Worm (Caenorhabditis elegans) whole organism, late embryonic: ENCODE data around the gene T23B12.5.

ENCODE experiments used
- C08G9.2 ChIP-seq: sonication (generic microtip); optimal IDR thresholded peaks from 2 replicates; lab custom pipeline; 2016; ENCODE audit warnings: mild to moderate bottlenecking, missing genetic modification characterization, moderate library complexity, missing compliant biosample characterization
- K02D7.2 ChIP-seq: sonication (generic microtip); optimal IDR thresholded peaks from 2 replicates; lab custom pipeline; 2017; ENCODE audit warnings: mild to moderate bottlenecking, missing genetic modification characterization, missing compliant biosample characterization
- K09A11.1 ChIP-seq: sonication (generic microtip); optimal IDR thresholded peaks from 2 replicates; lab custom pipeline; 2017; ENCODE audit warnings: antibody characterized with exemption, mild to moderate bottlenecking, missing genetic modification characterization, missing compliant biosample characterization; ENCODE audit not compliant: insufficient read depth
- Y22D7AL.16 ChIP-seq: sonication (generic microtip); optimal IDR thresholded peaks from 2 replicates; lab custom pipeline; 2016; ENCODE audit warnings: missing genetic modification characterization, missing compliant biosample characterization
- ceh-14 ChIP-seq: sonication (generic microtip); optimal IDR thresholded peaks from 2 replicates; lab custom pipeline; 2016; ENCODE audit warnings: missing genotype, missing genetic modification characterization, missing compliant biosample characterization
- ceh-18 ChIP-seq: sonication (generic microtip); optimal IDR thresholded peaks from 2 replicates; lab custom pipeline; 2016; ENCODE audit warnings: missing genetic modification characterization, missing compliant biosample characterization
- ceh-19 ChIP-seq: fragments of 200-800 bp; sonication (Bioruptor generic); optimal IDR thresholded peaks from 2 replicates; lab custom pipeline; 2018; ENCODE audit warnings: mild to moderate bottlenecking, missing genetic modification characterization, missing compliant biosample characterization
- ceh-2 ChIP-seq: sonication (generic microtip); optimal IDR thresholded peaks from 2 replicates; lab custom pipeline; 2016; ENCODE audit warnings: missing genotype, missing genetic modification characterization, missing compliant biosample characterization
- ceh-24 ChIP-seq: sonication (generic microtip); optimal IDR thresholded peaks from 2 replicates; lab custom pipeline; 2016; ENCODE audit warnings: mild to moderate bottlenecking, missing genetic modification characterization, missing compliant biosample characterization
- ceh-45 ChIP-seq: fragments of 200-800 bp; sonication (Bioruptor generic); IDR thresholded peaks from 2 replicates; pipeline ENCODE4 v1.3.6; 2022; ENCODE audit warnings: missing genetic modification reagents, missing genetic modification characterization, missing compliant biosample characterization
- ceh-48 ChIP-seq: sonication (generic microtip); optimal IDR thresholded peaks from 2 replicates; lab custom pipeline; 2016; ENCODE audit warnings: missing genetic modification characterization, inconsistent platforms, missing compliant biosample characterization
- ceh-9 ChIP-seq: sonication (generic microtip); optimal IDR thresholded peaks from 2 replicates; lab custom pipeline; 2016; ENCODE audit warnings: mild to moderate bottlenecking, missing genetic modification characterization, inconsistent platforms, missing compliant biosample characterization
- dmd-4 ChIP-seq: sonication (generic microtip); optimal IDR thresholded peaks from 2 replicates; lab custom pipeline; 2016; ENCODE audit warnings: borderline replicate concordance, missing genetic modification characterization, missing compliant biosample characterization
- dve-1 ChIP-seq: sonication (generic microtip); optimal IDR thresholded peaks from 2 replicates; lab custom pipeline; 2017; ENCODE audit warnings: antibody characterized with exemption, mild to moderate bottlenecking, missing genetic modification characterization, missing compliant biosample characterization
- elt-2 ChIP-seq: sonication (generic microtip); optimal IDR thresholded peaks from 2 replicates; lab custom pipeline; 2016; ENCODE audit warnings: missing genetic modification reagents, missing genetic modification characterization, missing compliant biosample characterization
- elt-4 ChIP-seq: sonication (generic microtip); optimal IDR thresholded peaks from 2 replicates; lab custom pipeline; 2016; ENCODE audit warnings: missing genetic modification characterization, missing compliant biosample characterization
- fax-1 ChIP-seq: sonication (generic microtip); optimal IDR thresholded peaks from 2 replicates; lab custom pipeline; 2016; ENCODE audit warnings: missing genotype, missing genetic modification characterization, missing compliant biosample characterization
- fkh-10 ChIP-seq: fragments of 150-350 bp; optimal IDR thresholded peaks from 2 replicates; lab custom pipeline; 2014; ENCODE audit warnings: missing biosample characterization, missing genetic modification reagents, missing genetic modification characterization
- fkh-6 ChIP-seq: sonication (generic microtip); optimal IDR thresholded peaks from 2 replicates; lab custom pipeline; 2016; ENCODE audit warnings: missing genetic modification characterization, missing compliant biosample characterization
- gmeb-2 ChIP-seq: sonication (generic microtip); optimal IDR thresholded peaks from 2 replicates; lab custom pipeline; 2016; ENCODE audit warnings: missing genetic modification characterization, inconsistent platforms, missing compliant biosample characterization
- hlh-15 ChIP-seq: sonication (generic microtip); optimal IDR thresholded peaks from 2 replicates; lab custom pipeline; 2016; ENCODE audit warnings: missing genetic modification characterization, missing compliant biosample characterization
- hlh-30 ChIP-seq: sonication (generic microtip); optimal IDR thresholded peaks from 2 replicates; lab custom pipeline; 2017; ENCODE audit warnings: antibody characterized with exemption, missing genetic modification characterization, missing compliant biosample characterization; ENCODE audit not compliant: insufficient read depth
- hlh-6 ChIP-seq: sonication (generic microtip); optimal IDR thresholded peaks from 2 replicates; lab custom pipeline; 2016; ENCODE audit warnings: missing genotype, missing genetic modification characterization, missing compliant biosample characterization
- hlh-8 ChIP-seq: sonication (generic microtip); optimal IDR thresholded peaks from 2 replicates; lab custom pipeline; 2016; ENCODE audit warnings: missing genotype, missing genetic modification characterization, missing compliant biosample characterization
- lin-11 ChIP-seq: fragments of 200-800 bp; sonication (Bioruptor generic); optimal IDR thresholded peaks from 2 replicates; lab custom pipeline; 2018; ENCODE audit warnings: mild to moderate bottlenecking, missing genetic modification characterization, missing compliant biosample characterization
- madf-2 ChIP-seq: sonication (generic microtip); optimal IDR thresholded peaks from 2 replicates; lab custom pipeline; 2017; ENCODE audit warnings: missing genetic modification characterization, missing compliant biosample characterization
- mec-3 ChIP-seq: sonication (generic microtip); optimal IDR thresholded peaks from 2 replicates; lab custom pipeline; 2016; ENCODE audit warnings: borderline replicate concordance, missing genetic modification characterization, missing compliant biosample characterization
- nhr-232 ChIP-seq: sonication (generic microtip); optimal IDR thresholded peaks from 2 replicates; lab custom pipeline; 2016; ENCODE audit warnings: missing genetic modification characterization, missing compliant biosample characterization
- pat-9 ChIP-seq: fragments of 200-800 bp; sonication (Bioruptor generic); optimal IDR thresholded peaks from 2 replicates; lab custom pipeline; 2018; ENCODE audit warnings: mild to moderate bottlenecking, missing genetic modification characterization, moderate library complexity, missing compliant biosample characterization
- pqm-1 ChIP-seq: sonication (generic microtip); optimal IDR thresholded peaks from 2 replicates; lab custom pipeline; 2016; ENCODE audit warnings: missing genetic modification characterization, missing compliant biosample characterization
- ref-2 ChIP-seq: sonication (generic microtip); optimal IDR thresholded peaks from 2 replicates; lab custom pipeline; 2016; ENCODE audit warnings: missing genetic modification characterization, missing compliant biosample characterization
- sdc-2 ChIP-seq: sonication (generic microtip); optimal IDR thresholded peaks from 2 replicates; lab custom pipeline; 2016; ENCODE audit warnings: missing genotype, missing genetic modification characterization, missing compliant biosample characterization
- sox-4 ChIP-seq: sonication (generic microtip); optimal IDR thresholded peaks from 2 replicates; lab custom pipeline; 2017; ENCODE audit warnings: mild to moderate bottlenecking, missing genetic modification characterization, inconsistent platforms, missing compliant biosample characterization
- syd-9 ChIP-seq: sonication (generic microtip); optimal IDR thresholded peaks from 2 replicates; lab custom pipeline; 2016; ENCODE audit warnings: mild to moderate bottlenecking, missing genetic modification characterization, moderate library complexity, missing compliant biosample characterization
- tbx-7 ChIP-seq: sonication (generic microtip); optimal IDR thresholded peaks from 2 replicates; lab custom pipeline; 2016; ENCODE audit warnings: missing genotype, missing genetic modification characterization, missing compliant biosample characterization
- ttx-3 ChIP-seq: sonication (generic microtip); optimal IDR thresholded peaks from 2 replicates; lab custom pipeline; 2016; ENCODE audit warnings: missing genetic modification reagents, missing genetic modification characterization, missing compliant biosample characterization
- unc-3 ChIP-seq, 2 experiments: fragments of 200-800 bp in 1 of 2; sonication (Bioruptor generic) in 1 of 2; sonication (generic microtip) in 1 of 2; conservative IDR thresholded peaks in 1 of 2; optimal IDR thresholded peaks in 1 of 2; 2 replicates each; pipeline versions ENCODE4 v1.3.6 to Lab custom; 2016 to 2022; ENCODE audit warnings: missing compliant biosample characterization in 2 of 2, missing genetic modification characterization in 2 of 2, missing genetic modification reagents in 1 of 2
- unc-42 ChIP-seq: sonication (generic microtip); optimal IDR thresholded peaks from 2 replicates; lab custom pipeline; 2016; ENCODE audit warnings: missing genotype, missing genetic modification characterization, missing compliant biosample characterization
- unc-55 ChIP-seq: sonication (generic microtip); optimal IDR thresholded peaks from 2 replicates; lab custom pipeline; 2017; ENCODE audit warnings: missing biosample characterization, missing genetic modification reagents, missing genetic modification characterization
- unc-86 ChIP-seq: sonication (generic microtip); optimal IDR thresholded peaks from 2 replicates; lab custom pipeline; 2016; ENCODE audit warnings: missing genetic modification characterization, missing compliant biosample characterization
- zip-5 ChIP-seq: sonication (generic microtip); optimal IDR thresholded peaks from 2 replicates; lab custom pipeline; 2016; ENCODE audit warnings: missing genetic modification characterization, missing compliant biosample characterization
- ztf-16 ChIP-seq: sonication (generic microtip); optimal IDR thresholded peaks from 2 replicates; lab custom pipeline; 2017; ENCODE audit warnings: missing genetic modification characterization, missing compliant biosample characterization

T23B12.5 gene

ce11 chrV:8447928-8448327 is at the start of gene T23B12.5:
Gene T23B12.5, minus strand, starts transcription at chrV:8448028.
- TF ChIP-seq ztf-16 (no peak), unc-55 (no peak), zip-5 (no peak), unc-3 (GFP tag; conservative IDR thresholded peaks at IDR 0.05; lab: Robert Waterston, UW) (no peak), unc-3 (tag; optimal IDR thresholded peaks at IDR 0.05; lab: Kevin White, UChicago) (no peak)

- TF ChIP-seq K02D7.2 (tag; lab: Kevin White, UChicago) (no peak), fax-1 (no peak), dve-1 (tag; lab: Kevin White, UChicago) (no peak), unc-42 (tag; lab: Kevin White, UChicago) (no peak), elt-2 (tag; lab: Kevin White, UChicago) (no peak)
Observed at ce11 chrV:8495965-8496364, 48.1 kb upstream of the T23B12.5 start.

DNA sequence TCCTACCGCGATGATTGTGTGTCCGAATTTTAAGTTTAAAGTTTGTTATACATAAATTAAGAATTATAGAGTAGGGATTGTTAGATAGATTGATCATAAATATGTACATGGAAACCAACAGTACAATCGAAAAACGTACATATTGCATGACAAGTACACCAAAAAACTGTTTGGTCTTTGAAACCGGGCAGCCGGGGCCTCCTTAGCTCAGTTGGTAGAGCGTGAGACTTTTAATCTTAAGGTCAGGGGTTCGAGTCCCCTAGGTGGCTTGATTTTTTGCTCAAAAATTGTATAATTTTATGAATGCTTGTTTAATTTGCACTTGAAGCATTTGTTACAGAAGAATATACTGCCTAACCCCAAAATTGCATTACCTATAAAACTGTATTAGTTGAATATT is 47.3 kb upstream of the T23B12.5 start:
- TF ChIP-seq gmeb-2: no peak
- TF ChIP-seq ref-2 (tag; lab: Kevin White, UChicago): no peak
- no peak for TF ChIP-seq hlh-8 (tag; lab: Kevin White, UChicago)
- TF ChIP-seq pqm-1 (tag; lab: Kevin White, UChicago): no peak
- TF ChIP-seq fax-1: no peak
- no peak for TF ChIP-seq lin-11 (tag; lab: Kevin White, UChicago)
- no peak for TF ChIP-seq unc-86
- TF ChIP-seq fkh-6: no peak
- TF ChIP-seq K09A11.1: no peak
- TF ChIP-seq hlh-15 (tag; lab: Kevin White, UChicago): no peak
- TF ChIP-seq sdc-2 (tag; lab: Kevin White, UChicago): no peak
- no peak for TF ChIP-seq C08G9.2 (tag; lab: Kevin White, UChicago)
- TF ChIP-seq dmd-4 (tag; lab: Kevin White, UChicago): no peak

DNA sequence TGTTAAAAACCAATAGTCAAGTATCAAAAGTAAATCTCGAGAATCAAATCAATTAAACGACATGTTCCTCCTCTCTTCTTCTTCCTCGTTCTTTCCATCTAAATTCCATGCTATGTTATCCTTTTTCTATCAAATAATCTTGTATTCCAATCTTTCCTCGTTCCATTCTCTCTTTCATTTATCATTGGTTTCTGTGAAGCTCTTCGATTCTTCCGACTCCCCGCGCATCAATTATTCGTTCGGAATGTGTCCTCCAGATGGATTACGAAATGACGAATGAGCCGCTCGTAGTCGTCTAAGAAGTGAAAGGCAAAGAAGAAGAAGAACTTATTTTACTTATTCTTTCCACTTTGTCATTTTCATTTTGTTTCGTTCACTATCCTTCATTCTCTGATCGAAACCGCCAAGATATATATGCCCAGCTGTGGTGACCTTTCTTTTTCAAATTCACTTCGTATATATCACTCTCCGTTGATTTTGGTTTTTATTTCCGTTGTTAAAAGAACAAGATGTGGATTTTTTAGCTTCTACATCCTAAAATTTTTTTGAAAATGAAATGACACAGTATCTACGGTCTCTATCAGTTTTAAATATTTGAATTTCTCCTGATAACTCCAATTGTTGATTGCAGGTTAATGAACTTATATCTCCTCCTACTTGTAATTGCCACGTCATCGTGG is 46.6 kb upstream of the T23B12.5 start, which contains the start of gene pxn-1:
pxn-1 (plus strand) TSS at position 630 of the 680 bp plus-strand sequence.
- no peak for TF ChIP-seq ceh-24 (tag; lab: Kevin White, UChicago)
- no peak for TF ChIP-seq K02D7.2 (tag; lab: Kevin White, UChicago)
- no peak for TF ChIP-seq ceh-45 (GFP tag; lab: Robert Waterston, UW)
- TF ChIP-seq ceh-19 (GFP tag; lab: Kevin White, UChicago): no peak
- no peak for TF ChIP-seq pat-9 (tag; lab: Kevin White, UChicago)
- TF ChIP-seq unc-55: no peak
- TF ChIP-seq ceh-18: no peak
- TF ChIP-seq C08G9.2 (tag; lab: Kevin White, UChicago): no peak
- TF ChIP-seq tbx-7: no peak
- no peak for TF ChIP-seq ceh-9 (tag; lab: Kevin White, UChicago)
- TF ChIP-seq madf-2 (tag; lab: Kevin White, UChicago): no peak
- no peak for TF ChIP-seq Y22D7AL.16 (tag; lab: Kevin White, UChicago)
- no peak for TF ChIP-seq hlh-6 (tag; lab: Kevin White, UChicago)
- TF ChIP-seq fkh-10 (GFP tag; lab: Kevin White, UChicago): no peak
- TF ChIP-seq fkh-6: no peak
- no peak for TF ChIP-seq unc-86
- no peak for TF ChIP-seq ceh-14 (tag; lab: Kevin White, UChicago)
- TF ChIP-seq ceh-2 (tag; lab: Kevin White, UChicago): no peak

DNA sequence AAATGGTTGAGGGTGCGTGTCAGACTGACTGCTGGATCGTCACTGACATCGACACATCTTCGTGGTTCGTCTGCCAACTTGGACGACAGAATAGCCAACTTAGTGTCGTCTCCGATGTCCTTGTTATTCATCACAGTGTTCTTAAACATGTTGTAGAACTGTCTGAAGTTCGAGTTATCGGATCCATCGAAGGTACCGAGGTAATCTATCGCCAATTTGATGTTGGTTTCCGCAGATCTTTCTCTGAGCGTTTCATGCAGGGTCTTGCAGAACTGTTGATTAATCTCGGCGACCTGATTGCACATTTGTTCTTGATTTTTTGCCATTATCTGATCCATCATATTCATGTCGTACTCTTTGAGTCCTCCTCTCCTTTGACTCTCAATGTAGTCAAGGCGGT is 33.4 kb upstream of the T23B12.5 start:
- no peak for TF ChIP-seq unc-86
- no peak for TF ChIP-seq sox-4
- TF ChIP-seq elt-4 (tag; lab: Kevin White, UChicago): no peak
- TF ChIP-seq fkh-10 (GFP tag; lab: Kevin White, UChicago): no peak
- TF ChIP-seq ceh-48: no peak
- TF ChIP-seq syd-9 (tag; lab: Kevin White, UChicago): no peak
- no peak for TF ChIP-seq tbx-7
- no peak for TF ChIP-seq zip-5
- TF ChIP-seq ttx-3 (tag; lab: Kevin White, UChicago): no peak
- TF ChIP-seq Y22D7AL.16 (tag; lab: Kevin White, UChicago): no peak
- no peak for TF ChIP-seq hlh-30 (tag; lab: Kevin White, UChicago)
- TF ChIP-seq pat-9 (tag; lab: Kevin White, UChicago): no peak
- no peak for TF ChIP-seq mec-3
- TF ChIP-seq nhr-232: no peak
